Worm (Caenorhabditis elegans): ENCODE results near the gene arrd-12.

ce11 chrII:13741449-13741848 lies 24.6 kb upstream of the arrd-12 start, which contains the start of gene mig-14:
- TF ChIP-seq dpl-1 (GFP tag; optimal IDR thresholded peaks at IDR 0.05), result no peak
- no peak for TF ChIP-seq nhr-47 (tag; optimal IDR thresholded peaks at IDR 0.05)
- TF ChIP-seq lin-15B (tag; optimal IDR thresholded peaks at IDR 0.05), result no peak

All from whole organism, L1 larva.